Fruit fly (Drosophila melanogaster): ENCODE data around the gene CG33223.

The CG33223 gene

DNA sequence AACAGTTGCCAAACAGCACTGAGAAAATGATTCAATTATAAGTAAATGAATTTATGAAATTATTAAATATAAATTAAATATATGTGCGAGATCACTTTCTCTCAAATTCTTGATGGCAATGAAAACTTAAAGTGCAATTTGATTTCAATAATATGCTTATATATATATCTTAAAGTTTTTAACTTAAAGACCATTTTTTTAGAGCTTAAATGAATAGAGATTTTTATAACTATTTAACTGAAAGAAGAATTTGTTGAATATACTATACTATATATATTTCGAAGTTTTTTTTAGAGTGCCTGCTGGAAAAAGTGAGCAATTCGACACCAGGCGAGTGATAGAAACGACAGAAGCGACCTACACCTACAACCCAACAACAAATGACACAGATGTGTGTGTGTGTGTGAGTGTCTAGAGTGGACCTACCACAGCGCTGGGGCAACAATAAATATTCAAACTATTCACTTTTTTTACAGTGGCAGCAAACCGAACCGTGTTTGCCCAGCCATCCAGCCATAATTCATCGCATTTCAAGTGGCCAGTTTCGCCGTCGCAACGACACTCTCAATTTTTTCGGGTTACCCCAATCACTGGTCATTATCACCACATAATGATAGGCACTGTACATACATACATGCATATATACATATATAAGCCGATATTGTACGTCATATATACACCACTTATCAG, 38.7 kb downstream of the CG33223 start (continued):
- TF ChIP-seq Spps (tag; optimal IDR thresholded peaks at IDR 0.05) (peak; percentile 61), CG32772 (GFP tag; IDR thresholded peaks at IDR 0.05) (peak; percentile 40; the same call in 1 of the 2 replicates), HLHmδ (GFP tag; optimal IDR thresholded peaks at IDR 0.05) (no peak), CG13123 (GFP tag; optimal IDR thresholded peaks at IDR 0.05) (no peak), sc (optimal IDR thresholded peaks at IDR 0.05) (no peak), sc (GFP tag; optimal IDR thresholded peaks at IDR 0.05) (peak; percentile 17), CG8765 (GFP tag; IDR thresholded peaks at IDR 0.05) (no peak), CG10979 (tag; optimal IDR thresholded peaks at IDR 0.05) (peak; percentile 86), H2.0 (GFP tag; IDR thresholded peaks at IDR 0.05) (no peak), gfzf (GFP tag; optimal IDR thresholded peaks at IDR 0.05) (no peak), ase (GFP tag; IDR thresholded peaks at IDR 0.05) (peak; percentile 5; the same call in 1 of the 3 replicates), CG1602 (GFP tag; optimal IDR thresholded peaks at IDR 0.05) (peak; percentile 34), esg (GFP tag; conservative IDR thresholded peaks at IDR 0.05) (0 out of 2 replicates have a peak, but pooled peaks have one; percentile 17), D19B (GFP tag; optimal IDR thresholded peaks at IDR 0.05) (no peak), cato (GFP tag; optimal IDR thresholded peaks at IDR 0.05; ENCODE audit: borderline replicate concordance) (no peak), CG11456 (GFP tag; IDR thresholded peaks at IDR 0.05) (no peak), maf-S (GFP tag; optimal IDR thresholded peaks at IDR 0.05) (no peak), ara (GFP tag; IDR thresholded peaks at IDR 0.05) (no peak), tll (GFP tag; optimal IDR thresholded peaks at IDR 0.05) (no peak), jing (GFP tag; optimal IDR thresholded peaks at IDR 0.05) (no peak), BtbVII (GFP tag; optimal IDR thresholded peaks at IDR 0.05) (peak; percentile 11), z (GFP tag; IDR thresholded peaks at IDR 0.05) (no peak), CG34376 (GFP tag; optimal IDR thresholded peaks at IDR 0.05) (peak; percentile 24), CG8281 (tag; optimal IDR thresholded peaks at IDR 0.05) (peak; percentile 7), Dp (GFP tag; optimal IDR thresholded peaks at IDR 0.05) (no peak), Camta (GFP tag; optimal IDR thresholded peaks at IDR 0.05) (no peak), Side (GFP tag; optimal IDR thresholded peaks at IDR 0.05) (no peak), sens (GFP tag) (peak; percentile 28), CG11696 (GFP tag; IDR thresholded peaks at IDR 0.05) (no peak), CG18011 (GFP tag; optimal IDR thresholded peaks at IDR 0.05) (no peak), Blimp-1 (GFP tag; optimal IDR thresholded peaks at IDR 0.05) (peak; percentile 66), Mrtf (GFP tag; IDR thresholded peaks at IDR 0.05) (no peak), CG4424 (GFP tag; optimal IDR thresholded peaks at IDR 0.05) (peak; percentile 49), CG14441 (GFP tag; IDR thresholded peaks at IDR 0.05) (no peak), CHES-1-like (GFP tag; optimal IDR thresholded peaks at IDR 0.05) (no peak), sr (GFP tag; IDR thresholded peaks at IDR 0.05) (0 out of 3 replicates have a peak, but pooled peaks have one; percentile 19), CG10543 (GFP tag; optimal IDR thresholded peaks at IDR 0.05) (peak; percentile 54), Dad (GFP tag; optimal IDR thresholded peaks at IDR 0.05) (no peak), Bteb2 (GFP tag; optimal IDR thresholded peaks at IDR 0.05) (no peak), CG10565 (GFP tag; optimal IDR thresholded peaks at IDR 0.05) (no peak), Rfx (GFP tag; IDR thresholded peaks at IDR 0.05) (peak; percentile 60), ken (GFP tag; IDR thresholded peaks at IDR 0.05) (no peak), fd96Cb (tag; optimal IDR thresholded peaks at IDR 0.05) (peak; percentile 72), nerfin-2 (GFP tag; IDR thresholded peaks at IDR 0.05; ENCODE audit: partially characterized antibody) (no peak), gem (tag; optimal IDR thresholded peaks at IDR 0.05) (peak; percentile 89), CG3847 (GFP tag; IDR thresholded peaks at IDR 0.05) (0 out of 2 replicates have a peak, but pooled peaks have one; percentile 17), Oli (tag; optimal IDR thresholded peaks at IDR 0.05) (peak; percentile 63), tgo (GFP tag; IDR thresholded peaks at IDR 0.05) (0 out of 3 replicates have a peak, but pooled peaks have one; percentile 30), CG10366 (GFP tag; IDR thresholded peaks at IDR 0.05) (no peak; the same call in 1 of the 2 replicates), dan (GFP tag; IDR thresholded peaks at IDR 0.05) (no peak)
